Fruit fly (Drosophila melanogaster) whole organism, pupa: ENCODE measurements around the gene Vm26Aa.

Source experiments
- CG10348 ChIP-seq: fragments of 200-800 bp; sonication (Bioruptor generic); IDR thresholded peaks from 2 replicates; pipeline ENCODE4 v1.3.6; 2022; ENCODE audit warnings: missing biosample characterization, missing genetic modification characterization
- CG12605 ChIP-seq: fragments of 200-800 bp; sonication (Bioruptor generic); IDR thresholded peaks from 2 replicates; pipeline ENCODE4 v1.3.6; 2022; ENCODE audit warnings: missing biosample characterization, missing genetic modification characterization
- CG13204 ChIP-seq: fragments of 200-800 bp; sonication (Bioruptor generic); optimal IDR thresholded peaks from 2 replicates; lab custom pipeline; 2018; ENCODE audit warnings: missing biosample characterization, mild to moderate bottlenecking, missing genetic modification characterization, moderate library complexity
- CG14655 ChIP-seq: fragments of 200-800 bp; sonication (Bioruptor generic); optimal IDR thresholded peaks from 3 replicates; lab custom pipeline; 2017; ENCODE audit warnings: mild to moderate bottlenecking, missing biosample characterization, missing genetic modification reagents, missing genetic modification characterization
- CG15710 ChIP-seq: fragments of 200-800 bp; sonication (Bioruptor generic); optimal IDR thresholded peaks from 2 replicates; lab custom pipeline; 2018; ENCODE audit warnings: missing biosample characterization, mild to moderate bottlenecking, missing genetic modification characterization, moderate library complexity
- CG17806 ChIP-seq: fragments of 200-800 bp; sonication (Bioruptor generic); optimal IDR thresholded peaks from 2 replicates; lab custom pipeline; 2018; ENCODE audit warnings: missing biosample characterization, mild to moderate bottlenecking, missing genetic modification characterization, moderate library complexity
- CG32121 ChIP-seq: fragments of 200-800 bp; sonication (Bioruptor generic); IDR thresholded peaks from 2 replicates; pipeline ENCODE4 v1.3.6; 2022; ENCODE audit warnings: missing biosample characterization, missing genetic modification characterization
- CG34367 ChIP-seq: fragments of 200-800 bp; sonication (Bioruptor generic); optimal IDR thresholded peaks from 2 replicates; lab custom pipeline; 2018; ENCODE audit warnings: missing biosample characterization, mild to moderate bottlenecking, missing genetic modification characterization
- CG4496 ChIP-seq: fragments of 200-800 bp; sonication (Bioruptor generic); IDR thresholded peaks from 3 replicates; pipeline ENCODE4 v1.3.6; 2022; ENCODE audit warnings: missing biosample characterization, missing genetic modification characterization
- CG8159 ChIP-seq: fragments of 200-800 bp; sonication (Bioruptor generic); optimal IDR thresholded peaks from 3 replicates; lab custom pipeline; 2018; ENCODE audit warnings: missing biosample characterization, mild to moderate bottlenecking, missing genetic modification characterization, moderate library complexity
- CG8301 ChIP-seq: fragments of 200-800 bp; sonication (Bioruptor generic); optimal IDR thresholded peaks from 2 replicates; lab custom pipeline; 2018; ENCODE audit warnings: missing biosample characterization, mild to moderate bottlenecking, missing genetic modification characterization
- CG9948 ChIP-seq: fragments of 200-800 bp; sonication (Bioruptor generic); optimal IDR thresholded peaks from 2 replicates; lab custom pipeline; 2018; ENCODE audit warnings: missing biosample characterization, mild to moderate bottlenecking, missing genetic modification characterization, moderate library complexity
- D1 ChIP-seq: fragments of 200-800 bp; sonication (Bioruptor generic); optimal IDR thresholded peaks from 2 replicates; lab custom pipeline; 2018; ENCODE audit warnings: missing biosample characterization, mild to moderate bottlenecking, missing genetic modification characterization, moderate library complexity
- EcR ChIP-seq: fragments of 200-800 bp; sonication (Bioruptor generic); optimal IDR thresholded peaks from 3 replicates; lab custom pipeline; 2019; ENCODE audit warnings: missing biosample characterization, missing genetic modification characterization, mild to moderate bottlenecking, moderate library complexity, missing genetic modification reagents
- Ets98B ChIP-seq: fragments of 200-800 bp; sonication (Bioruptor generic); IDR thresholded peaks from 2 replicates; pipeline ENCODE4 v1.3.6; 2022; ENCODE audit warnings: missing biosample characterization, missing genetic modification characterization
- Pif1A ChIP-seq: fragments of 200-800 bp; sonication (Bioruptor generic); optimal IDR thresholded peaks from 3 replicates; lab custom pipeline; 2016; ENCODE audit warnings: missing biosample characterization, missing genetic modification characterization
- Pif1B ChIP-seq: fragments of 200-800 bp; sonication (Bioruptor generic); optimal IDR thresholded peaks from 3 replicates; lab custom pipeline; 2016; ENCODE audit warnings: missing biosample characterization, missing genetic modification characterization
- Snoo ChIP-seq: fragments of 200-800 bp; sonication (Bioruptor generic); optimal IDR thresholded peaks from 3 replicates; lab custom pipeline; 2017; ENCODE audit warnings: missing biosample characterization, mild to moderate bottlenecking, missing genetic modification characterization, inconsistent platforms
- fd96Ca ChIP-seq: fragments of 200-800 bp; sonication (Bioruptor generic); IDR thresholded peaks from 3 replicates; pipeline ENCODE4 v1.3.6; 2022; ENCODE audit warnings: missing biosample characterization, missing genetic modification characterization
- gl ChIP-seq: fragments of 200-800 bp; sonication (Bioruptor generic); optimal IDR thresholded peaks from 2 replicates; lab custom pipeline; 2018; ENCODE audit warnings: missing biosample characterization, mild to moderate bottlenecking, missing genetic modification characterization
- rn ChIP-seq: fragments of 200-800 bp; sonication (Bioruptor generic); IDR thresholded peaks from 2 replicates; pipeline ENCODE4 v1.3.6; 2022; ENCODE audit warnings: missing biosample characterization, missing genetic modification characterization

Gene Vm26Aa

DNA sequence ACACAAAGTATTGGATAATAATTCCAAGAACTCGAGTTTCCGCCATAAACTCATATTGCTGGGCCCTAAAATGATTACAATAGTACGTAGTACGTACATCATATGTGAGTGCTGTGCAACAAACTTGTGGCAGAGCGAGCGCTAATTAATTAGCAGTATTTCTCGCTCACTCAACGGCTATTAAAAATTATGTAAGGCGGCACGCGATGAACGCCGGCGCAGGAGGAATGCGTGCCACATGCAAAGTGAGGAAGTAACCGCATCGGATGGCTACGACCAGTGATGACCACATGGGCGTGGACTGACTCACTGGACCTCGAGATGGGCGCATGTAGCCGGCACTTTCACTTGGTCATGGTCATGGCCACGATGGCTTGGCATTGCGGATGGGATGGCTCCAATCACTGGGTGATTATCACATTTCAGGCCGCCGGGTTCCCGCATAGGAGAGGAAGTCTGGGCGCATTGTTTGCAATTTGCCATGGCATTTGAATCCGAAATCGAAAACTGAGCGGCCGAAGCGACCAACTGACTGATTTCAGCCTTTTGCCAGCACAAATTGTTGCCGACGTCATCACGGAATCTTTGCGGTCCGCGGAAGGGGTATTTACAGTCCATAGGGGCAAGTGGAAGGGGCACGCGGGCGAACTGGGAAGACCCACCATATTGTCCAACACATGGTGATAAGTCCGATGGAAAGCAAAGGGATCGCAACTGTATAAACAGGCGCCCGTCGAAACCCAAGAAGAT is 1.2 kb upstream of the Vm26Aa start:
- TF ChIP-seq CG8159 (tag; lab: Kevin White, UChicago): no peak
- TF ChIP-seq rn (GFP tag; lab: Robert Waterston, UW): no peak
- no peak for TF ChIP-seq fd96Ca (GFP tag; lab: Robert Waterston, UW)
- TF ChIP-seq D1 (tag; lab: Kevin White, UChicago): no peak
- no peak for TF ChIP-seq CG34367 (tag; lab: Kevin White, UChicago)
- TF ChIP-seq Pif1A (GFP tag; lab: Kevin White, UChicago): no peak
- TF ChIP-seq CG9948 (tag; lab: Kevin White, UChicago): no peak
- TF ChIP-seq Snoo (tag; lab: Kevin White, UChicago): no peak
- TF ChIP-seq gl: no peak
- TF ChIP-seq CG10348 (GFP tag; lab: Robert Waterston, UW): no peak
- no peak for TF ChIP-seq Ets98B (GFP tag; lab: Robert Waterston, UW)
- TF ChIP-seq CG32121 (GFP tag; lab: Robert Waterston, UW): no peak
- no peak for TF ChIP-seq Pif1B (GFP tag; lab: Kevin White, UChicago)
- TF ChIP-seq CG15710 (tag; lab: Kevin White, UChicago): no peak
- TF ChIP-seq CG13204: no peak
- TF ChIP-seq CG14655 (GFP tag; lab: Kevin White, UChicago): no peak
- no peak for TF ChIP-seq CG17806 (tag; lab: Kevin White, UChicago)

DNA sequence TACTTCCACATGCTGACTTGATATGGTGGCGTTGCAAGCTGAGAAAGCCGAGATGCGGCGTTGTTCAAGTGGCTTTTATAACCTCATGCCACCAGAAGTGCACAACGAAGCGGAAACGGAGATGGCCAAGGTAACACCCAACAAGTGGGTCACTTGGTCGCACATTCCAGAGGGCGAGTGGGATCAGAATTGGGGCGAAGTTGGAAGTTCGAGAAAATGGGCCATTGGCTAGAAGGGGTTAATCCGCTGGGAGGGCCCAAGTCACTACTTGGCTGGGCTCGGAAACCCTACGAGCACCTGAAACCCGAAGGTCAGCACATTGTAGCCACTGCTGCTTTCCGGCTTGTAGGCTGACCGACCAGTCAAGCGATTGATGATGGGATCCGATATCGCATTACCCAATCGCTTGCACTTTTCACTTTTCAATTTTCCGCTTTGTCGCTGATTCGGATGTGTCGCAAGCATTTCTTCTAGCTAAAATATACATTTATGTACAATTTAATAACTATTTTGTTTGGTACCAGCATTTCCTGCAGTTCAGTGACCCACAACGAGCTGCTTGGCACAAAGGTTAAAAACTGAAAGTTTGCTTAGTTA is 1.5 kb downstream of the Vm26Aa start, which contains the start of gene Vm26Ac:
Gene Vm26Ac, minus strand, starts transcription at position 51 of the 597 bp plus-strand sequence.
- TF ChIP-seq CG15710 (tag; lab: Kevin White, UChicago) (no peak), CG8301 (tag; lab: Kevin White, UChicago) (no peak), gl (no peak), EcR (GFP tag; lab: Kevin White, UChicago) (no peak), Pif1A (GFP tag; lab: Kevin White, UChicago) (no peak), CG13204 (no peak), CG4496 (GFP tag; lab: Robert Waterston, UW) (no peak), Ets98B (GFP tag; lab: Robert Waterston, UW) (no peak), Snoo (tag; lab: Kevin White, UChicago) (no peak), CG17806 (tag; lab: Kevin White, UChicago) (no peak), Pif1B (GFP tag; lab: Kevin White, UChicago) (no peak), CG34367 (tag; lab: Kevin White, UChicago) (no peak), CG8159 (tag; lab: Kevin White, UChicago) (no peak), CG14655 (GFP tag; lab: Kevin White, UChicago) (no peak), rn (GFP tag; lab: Robert Waterston, UW) (no peak)
- TF ChIP-seq, all 21 proteins: peak for 0

DNA sequence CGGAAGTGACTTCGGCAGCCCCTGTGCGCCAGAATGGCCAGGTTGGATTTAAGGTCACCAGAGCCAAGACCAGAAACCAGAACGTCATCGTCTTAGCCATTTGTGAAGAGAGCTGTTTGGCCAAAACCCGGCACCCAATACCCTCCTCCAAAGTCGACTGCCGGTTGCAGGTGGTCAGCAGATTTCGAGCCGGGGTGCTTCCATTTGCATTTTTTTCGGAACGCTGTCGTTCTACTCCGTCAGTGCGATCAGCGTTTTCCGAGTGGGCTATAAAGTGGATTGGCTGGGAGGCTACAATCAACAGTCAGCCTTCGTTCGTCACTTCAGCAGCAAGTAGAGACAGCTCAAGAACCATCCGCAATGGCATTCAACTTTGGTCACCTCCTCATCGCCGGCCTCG is 3.4 kb downstream of the Vm26Aa start, which contains the start of the genes CG13998 and Vm26Ab:
Gene CG13998, minus strand, starts transcription at position 114 of the 400 bp plus-strand sequence.
Gene Vm26Ab, plus strand, starts transcription at position 299 of the 400 bp plus-strand sequence.
- TF ChIP-seq Ets98B (GFP tag; lab: Robert Waterston, UW): no peak
- no peak for TF ChIP-seq CG34367 (tag; lab: Kevin White, UChicago)
- no peak for TF ChIP-seq CG32121 (GFP tag; lab: Robert Waterston, UW)
- TF ChIP-seq CG12605: no peak
- TF ChIP-seq CG15710 (tag; lab: Kevin White, UChicago): no peak

DNA sequence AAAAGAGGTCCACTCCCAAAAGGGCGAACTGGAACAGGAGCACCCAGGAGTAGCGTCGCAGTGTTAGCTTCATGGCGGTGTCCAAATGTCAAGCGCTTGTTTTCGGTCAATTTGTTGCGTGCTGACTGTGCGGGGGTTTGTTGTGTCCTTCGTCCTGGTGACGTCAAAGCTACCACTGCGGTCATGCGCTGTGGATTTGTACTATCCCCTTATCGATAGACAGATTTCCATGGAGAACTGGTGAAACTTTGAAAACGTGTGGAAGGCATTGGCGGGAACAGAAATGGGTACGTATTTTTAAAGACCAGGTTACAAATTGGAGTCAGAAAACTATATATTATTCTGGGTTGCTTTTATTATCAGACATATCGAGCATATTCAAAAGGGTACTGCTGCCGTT is 4.0 kb downstream of the Vm26Aa start, which contains the start of gene CG13999:
Gene CG13999, minus strand, starts transcription at position 314 of the 400 bp plus-strand sequence.
- no peak for TF ChIP-seq CG13204
- no peak for TF ChIP-seq fd96Ca (GFP tag; lab: Robert Waterston, UW)
- no peak for TF ChIP-seq Pif1A (GFP tag; lab: Kevin White, UChicago)
- TF ChIP-seq CG10348 (GFP tag; lab: Robert Waterston, UW): no peak

DNA sequence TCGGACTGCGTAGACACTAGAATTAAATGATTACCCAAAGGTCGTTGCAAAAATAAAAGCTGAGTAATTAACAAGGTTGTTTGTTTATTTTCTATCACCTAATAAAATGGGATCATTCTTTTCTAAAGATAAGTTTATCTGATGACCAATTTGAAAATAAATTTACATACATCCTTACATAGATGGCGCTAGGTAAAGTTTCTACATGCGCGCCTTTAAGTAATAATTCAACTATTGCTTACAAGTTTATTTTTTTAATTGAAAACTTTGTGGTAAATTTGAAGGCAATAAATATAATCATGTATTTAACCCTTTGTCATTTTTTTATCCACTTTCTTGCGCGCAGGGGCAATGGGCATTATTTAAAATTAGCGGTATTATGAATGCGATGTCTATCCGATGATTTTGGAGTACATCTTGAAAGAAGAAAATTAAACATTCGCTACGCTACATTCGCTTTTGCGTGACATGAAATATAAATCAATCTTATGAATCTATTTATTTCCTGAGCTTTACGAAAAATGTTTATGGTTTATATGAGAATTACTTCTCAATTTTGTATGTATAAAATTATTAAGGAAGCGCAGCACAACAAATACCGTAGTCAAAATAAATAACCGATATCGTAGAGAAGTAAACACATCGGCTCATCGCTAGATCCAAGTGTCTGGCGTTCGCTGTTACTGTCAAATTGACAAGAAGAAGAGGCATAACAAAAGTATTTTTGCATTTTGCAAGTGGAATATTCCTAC is 11.2 kb downstream of the Vm26Aa start, which contains the start of gene CG9044:
Gene CG9044, plus strand, starts transcription at position 676 of the 752 bp plus-strand sequence.
- TF ChIP-seq CG32121 (GFP tag; lab: Robert Waterston, UW) (0 out of 2 replicates have a peak, but pooled peaks have one; percentile 40), rn (GFP tag; lab: Robert Waterston, UW) (peak; percentile 15; the same call in 1 of the 2 replicates), CG15710 (tag; lab: Kevin White, UChicago) (peak; percentile 16), gl (no peak)

DNA sequence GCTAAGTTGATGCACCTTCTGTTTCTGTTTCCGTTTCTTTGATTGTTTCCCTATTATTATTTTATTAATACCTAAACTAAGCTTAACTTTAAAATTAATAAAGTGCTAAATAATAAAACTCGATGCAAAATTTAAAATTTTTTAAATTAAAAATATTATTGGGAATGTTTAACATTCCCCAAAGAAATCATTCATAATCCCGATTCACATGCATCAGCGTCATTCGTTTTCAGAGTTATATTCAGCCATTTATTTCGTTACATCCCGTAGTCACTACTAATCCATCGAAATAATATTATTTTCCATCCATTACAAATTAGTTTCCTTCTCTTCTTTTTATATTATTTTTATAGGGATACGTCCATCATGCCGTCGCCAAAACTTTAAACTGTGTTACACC is 12.6 kb downstream of the Vm26Aa start:
- TF ChIP-seq Pif1A (GFP tag; lab: Kevin White, UChicago) (no peak), CG8301 (tag; lab: Kevin White, UChicago) (no peak), Pif1B (GFP tag; lab: Kevin White, UChicago) (no peak), CG34367 (tag; lab: Kevin White, UChicago) (no peak), Snoo (tag; lab: Kevin White, UChicago) (no peak), CG8159 (tag; lab: Kevin White, UChicago) (no peak), EcR (GFP tag; lab: Kevin White, UChicago) (no peak), rn (GFP tag; lab: Robert Waterston, UW) (no peak)
